Fruit fly (Drosophila melanogaster) whole organism, prepupa: ENCODE results near the gene Bap111.

Experiments
- CG10631 ChIP-seq: fragments of 200-800 bp; sonication (Bioruptor generic); optimal IDR thresholded peaks from 2 replicates; lab custom pipeline; 2016; ENCODE audit warnings: missing biosample characterization, missing genetic modification characterization
- CG11294 ChIP-seq: fragments of 200-800 bp; sonication (Bioruptor generic); IDR thresholded peaks from 2 replicates; pipeline ENCODE4 v1.3.6; 2022; ENCODE audit warnings: missing biosample characterization, missing genetic modification characterization
- CG11762 ChIP-seq: fragments of 200-800 bp; sonication (Bioruptor generic); optimal IDR thresholded peaks from 3 replicates; lab custom pipeline; 2016; ENCODE audit warnings: missing biosample characterization, missing genetic modification characterization; ENCODE audit not compliant: insufficient read depth
- CG11902 ChIP-seq: fragments of 200-800 bp; sonication (Bioruptor generic); optimal IDR thresholded peaks from 3 replicates; lab custom pipeline; 2016; ENCODE audit warnings: missing biosample characterization, missing genetic modification characterization
- CG15336 ChIP-seq: fragments of 200-800 bp; sonication (Bioruptor generic); IDR thresholded peaks from 2 replicates; pipeline ENCODE4 v1.3.6; 2022; ENCODE audit warnings: missing biosample characterization, missing genetic modification characterization
- CG31627 ChIP-seq: fragments of 200-800 bp; sonication (Bioruptor generic); optimal IDR thresholded peaks from 3 replicates; lab custom pipeline; 2016; ENCODE audit warnings: missing biosample characterization, missing genetic modification characterization
- CG34406 ChIP-seq: fragments of 200-800 bp; sonication (Bioruptor generic); optimal IDR thresholded peaks from 3 replicates; lab custom pipeline; 2016; ENCODE audit warnings: missing biosample characterization, missing genetic modification characterization
- CG3919 ChIP-seq: fragments of 200-800 bp; sonication (Bioruptor generic); optimal IDR thresholded peaks from 3 replicates; lab custom pipeline; 2016; ENCODE audit warnings: missing biosample characterization, missing genetic modification characterization
- CG6163 ChIP-seq: fragments of 200-800 bp; sonication (Bioruptor generic); IDR thresholded peaks from 3 replicates; pipeline ENCODE4 v1.3.6; 2022; ENCODE audit warnings: missing biosample characterization, missing genetic modification characterization
- CG6792 ChIP-seq: fragments of 200-800 bp; sonication (Bioruptor generic); optimal IDR thresholded peaks from 3 replicates; lab custom pipeline; 2016; ENCODE audit warnings: missing biosample characterization, missing genetic modification characterization
- CG6808 ChIP-seq: fragments of 200-800 bp; sonication (Bioruptor generic); optimal IDR thresholded peaks from 3 replicates; lab custom pipeline; 2017; ENCODE audit warnings: missing biosample characterization, missing genetic modification characterization, mild to moderate bottlenecking, moderate library complexity, missing genetic modification reagents
- CG7368 ChIP-seq: fragments of 200-800 bp; sonication (Bioruptor generic); optimal IDR thresholded peaks from 3 replicates; lab custom pipeline; 2016; ENCODE audit warnings: missing biosample characterization, missing genetic modification characterization
- CG9139 ChIP-seq: fragments of 200-800 bp; sonication (Bioruptor generic); optimal IDR thresholded peaks from 3 replicates; lab custom pipeline; 2017; ENCODE audit warnings: missing biosample characterization, mild to moderate bottlenecking, missing genetic modification characterization
- Eip75B ChIP-seq: fragments of 200-800 bp; sonication (Bioruptor generic); optimal IDR thresholded peaks from 3 replicates; lab custom pipeline; 2016; ENCODE audit warnings: missing biosample characterization, missing genetic modification characterization
- Eip78C ChIP-seq: fragments of 200-800 bp; sonication (Bioruptor generic); peaks from one replicate; lab custom pipeline; 2016; ENCODE audit warnings: missing biosample characterization, missing genetic modification characterization
- Eip93F ChIP-seq: fragments of 200-800 bp; sonication (Bioruptor generic); optimal IDR thresholded peaks from 2 replicates; lab custom pipeline; 2016; ENCODE audit warnings: missing biosample characterization, mild to moderate bottlenecking, missing genetic modification characterization
- Ets21C ChIP-seq: fragments of 200-800 bp; sonication (Bioruptor generic); optimal IDR thresholded peaks from 3 replicates; lab custom pipeline; 2016; ENCODE audit warnings: missing biosample characterization, missing genetic modification characterization
- Gug ChIP-seq: fragments of 200-800 bp; sonication (Bioruptor generic); IDR thresholded peaks from 2 replicates; pipeline ENCODE4 v1.3.6; 2022; ENCODE audit warnings: missing biosample characterization, missing genetic modification characterization
- Hr39 ChIP-seq: fragments of 200-800 bp; sonication (Bioruptor generic); optimal IDR thresholded peaks from 2 replicates; lab custom pipeline; 2016; ENCODE audit warnings: missing biosample characterization, missing genetic modification characterization
- Hr4 ChIP-seq: fragments of 200-800 bp; sonication (Bioruptor generic); optimal IDR thresholded peaks from 3 replicates; lab custom pipeline; 2016; ENCODE audit warnings: missing biosample characterization, missing genetic modification characterization
- Met ChIP-seq: fragments of 200-800 bp; sonication (Bioruptor generic); optimal IDR thresholded peaks from 3 replicates; lab custom pipeline; 2016; ENCODE audit warnings: missing biosample characterization, missing genetic modification characterization
- OdsH ChIP-seq: fragments of 200-800 bp; sonication (Bioruptor generic); optimal IDR thresholded peaks from 3 replicates; lab custom pipeline; 2016; ENCODE audit warnings: missing biosample characterization, missing genetic modification characterization
- Sox14 ChIP-seq: fragments of 200-800 bp; sonication (Bioruptor generic); optimal IDR thresholded peaks from 3 replicates; lab custom pipeline; 2016; ENCODE audit warnings: missing biosample characterization, missing genetic modification characterization
- dac ChIP-seq: fragments of 200-800 bp; sonication (Bioruptor generic); optimal IDR thresholded peaks from 2 replicates; lab custom pipeline; 2017; ENCODE audit warnings: missing biosample characterization, mild to moderate bottlenecking, missing genetic modification characterization
- eg ChIP-seq: fragments of 200-800 bp; sonication (Bioruptor generic); IDR thresholded peaks from 3 replicates; pipeline ENCODE4 v1.3.6; 2022; ENCODE audit warnings: missing biosample characterization, missing genetic modification characterization
- esn ChIP-seq: fragments of 200-800 bp; sonication (Bioruptor generic); optimal IDR thresholded peaks from 2 replicates; lab custom pipeline; 2016; ENCODE audit warnings: missing biosample characterization, mild to moderate bottlenecking, missing genetic modification characterization, moderate library complexity
- fd59A ChIP-seq: fragments of 200-800 bp; sonication (Bioruptor generic); optimal IDR thresholded peaks from 2 replicates; lab custom pipeline; 2017; ENCODE audit warnings: missing biosample characterization, mild to moderate bottlenecking, missing genetic modification characterization, missing genetic modification reagents
- net ChIP-seq: fragments of 200-800 bp; sonication (Bioruptor generic); optimal IDR thresholded peaks from 3 replicates; lab custom pipeline; 2016; ENCODE audit warnings: missing biosample characterization, missing genetic modification characterization
- pdm3 ChIP-seq: fragments of 200-800 bp; sonication (Bioruptor generic); optimal IDR thresholded peaks from 3 replicates; lab custom pipeline; 2016; ENCODE audit warnings: missing biosample characterization, missing genetic modification characterization
- salr ChIP-seq, 2 experiments: fragments of 200-800 bp; sonication (Bioruptor generic); optimal IDR thresholded peaks; 3 replicates each; lab custom pipeline; 2016 to 2018; ENCODE audit warnings: missing biosample characterization in 2 of 2, missing genetic modification characterization in 2 of 2, mild to moderate bottlenecking in 1 of 2
- svp ChIP-seq: fragments of 200-800 bp; sonication (Bioruptor generic); peaks from one replicate; lab custom pipeline; 2016; ENCODE audit warnings: missing biosample characterization, missing genetic modification characterization
- topi ChIP-seq: fragments of 200-800 bp; sonication (Bioruptor generic); optimal IDR thresholded peaks from 3 replicates; lab custom pipeline; 2016; ENCODE audit warnings: missing biosample characterization, missing genetic modification characterization

Bap111 gene

DNA sequence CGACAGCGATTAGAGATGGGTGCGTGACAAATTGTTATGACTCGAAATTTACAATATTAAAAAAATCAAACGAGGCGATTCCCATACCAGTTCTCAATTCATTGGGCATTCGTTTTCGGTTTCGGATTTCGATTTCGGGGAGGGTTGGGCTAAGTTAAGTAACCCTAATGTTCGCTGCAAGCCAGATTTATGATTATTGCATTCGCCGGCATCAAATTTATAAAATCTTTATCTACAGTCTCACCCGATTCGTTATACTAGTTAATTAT is 21.2 kb upstream of the Bap111 start:
- TF ChIP-seq fd59A (GFP tag; lab: Kevin White, UChicago) (no peak), CG15336 (GFP tag; lab: Robert Waterston, UW) (no peak), net (GFP tag; lab: Kevin White, UChicago) (no peak), Ets21C (GFP tag; lab: Kevin White, UChicago) (no peak), CG10631 (GFP tag; lab: Kevin White, UChicago) (no peak)

DNA sequence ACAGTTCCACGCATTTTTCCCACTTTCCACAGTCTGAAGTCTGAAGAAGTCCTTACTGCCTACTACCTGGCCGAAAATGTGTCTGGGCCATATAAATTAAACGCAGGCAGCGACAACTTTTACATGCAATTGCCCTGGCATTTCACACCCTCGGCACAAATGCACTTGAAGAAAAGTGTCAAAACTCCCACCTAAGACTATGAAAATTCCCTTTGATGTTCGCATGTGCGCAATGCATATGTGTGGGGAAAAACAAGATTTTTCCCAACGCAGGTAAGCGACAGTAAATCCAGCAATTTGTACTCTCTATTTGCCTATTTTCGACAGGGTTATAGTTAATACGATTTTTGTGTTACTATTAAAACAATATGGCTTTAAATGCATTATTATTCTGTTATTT is 19.7 kb upstream of the Bap111 start:
- TF ChIP-seq Sox14 (GFP tag; lab: Kevin White, UChicago), result no peak
- TF ChIP-seq Hr39, result no peak
- TF ChIP-seq svp (GFP tag; lab: Kevin White, UChicago), result no peak
- TF ChIP-seq OdsH (GFP tag; lab: Kevin White, UChicago), result no peak
- TF ChIP-seq Eip75B (GFP tag; lab: Kevin White, UChicago), result no peak
- TF ChIP-seq Eip93F (GFP tag; lab: Kevin White, UChicago), result no peak
- no peak for TF ChIP-seq CG11762 (GFP tag; lab: Kevin White, UChicago)
- TF ChIP-seq CG9139, result no peak
- no peak for TF ChIP-seq eg (GFP tag; lab: Robert Waterston, UW)
- TF ChIP-seq pdm3 (GFP tag; lab: Kevin White, UChicago), result no peak
- TF ChIP-seq Gug (GFP tag; lab: Robert Waterston, UW), result no peak
- no peak for TF ChIP-seq CG34406 (GFP tag; lab: Kevin White, UChicago)
- no peak for TF ChIP-seq CG3919 (GFP tag; lab: Kevin White, UChicago)
- no peak for TF ChIP-seq dac (GFP tag; lab: Kevin White, UChicago)

DNA sequence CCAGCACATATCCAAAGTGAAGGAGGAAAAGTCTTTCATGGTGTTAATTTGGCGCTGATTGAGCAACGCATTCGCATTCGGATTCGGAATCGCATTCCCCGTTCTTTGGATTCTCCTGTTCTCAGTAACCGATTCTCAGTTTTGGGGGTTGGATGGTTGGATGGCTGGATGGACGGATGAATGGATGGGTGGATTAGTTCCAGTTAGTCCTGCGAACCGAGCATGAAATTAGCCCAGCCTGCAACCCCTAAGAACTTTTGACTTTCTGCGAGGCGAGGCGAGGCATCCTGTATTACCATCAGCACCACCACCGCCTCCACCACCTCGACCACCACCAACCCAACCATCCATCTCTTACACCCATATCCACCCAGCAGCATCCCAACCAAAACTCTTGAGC is 18.9 kb upstream of the Bap111 start:
- TF ChIP-seq pdm3 (GFP tag; lab: Kevin White, UChicago) (no peak), CG9139 (no peak), Gug (GFP tag; lab: Robert Waterston, UW) (no peak), esn (GFP tag; lab: Kevin White, UChicago) (no peak), Eip75B (GFP tag; lab: Kevin White, UChicago) (no peak), Hr4 (GFP tag; lab: Kevin White, UChicago) (no peak), CG11294 (no peak), dac (GFP tag; lab: Kevin White, UChicago) (no peak), svp (GFP tag; lab: Kevin White, UChicago) (no peak), salr (GFP tag; optimal IDR thresholded peaks at IDR 0.05; lab: Kevin White, UChicago) (no peak), topi (GFP tag; lab: Kevin White, UChicago) (no peak), eg (GFP tag; lab: Robert Waterston, UW) (no peak), CG6792 (GFP tag; lab: Kevin White, UChicago) (no peak), CG7368 (no peak), Met (GFP tag; lab: Kevin White, UChicago) (no peak), CG15336 (GFP tag; lab: Robert Waterston, UW) (no peak), CG11902 (GFP tag; lab: Kevin White, UChicago) (no peak), Sox14 (GFP tag; lab: Kevin White, UChicago) (no peak), CG31627 (no peak), CG6808 (GFP tag; lab: Kevin White, UChicago) (no peak)

DNA sequence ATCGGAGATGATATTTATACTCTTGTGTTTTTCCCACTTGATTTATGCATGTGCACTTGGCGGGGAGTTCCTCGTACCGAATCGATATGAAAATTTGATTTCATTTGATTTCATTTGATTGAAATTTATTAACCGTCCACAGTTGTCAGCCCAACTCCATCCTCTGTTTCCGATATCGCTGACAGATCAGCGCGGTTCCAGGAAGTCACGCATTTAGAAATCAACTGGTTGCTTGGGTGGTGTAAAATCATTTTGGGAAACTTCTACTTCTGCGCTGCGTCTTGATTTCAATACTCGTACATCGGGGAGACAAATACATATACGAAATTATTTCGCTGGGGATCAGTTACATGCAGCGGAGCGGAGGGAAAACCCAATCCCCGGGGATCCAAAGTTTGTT is 17.6 kb upstream of the Bap111 start:
- TF ChIP-seq fd59A (GFP tag; lab: Kevin White, UChicago) (no peak), Hr39 (no peak), OdsH (GFP tag; lab: Kevin White, UChicago) (no peak)

DNA sequence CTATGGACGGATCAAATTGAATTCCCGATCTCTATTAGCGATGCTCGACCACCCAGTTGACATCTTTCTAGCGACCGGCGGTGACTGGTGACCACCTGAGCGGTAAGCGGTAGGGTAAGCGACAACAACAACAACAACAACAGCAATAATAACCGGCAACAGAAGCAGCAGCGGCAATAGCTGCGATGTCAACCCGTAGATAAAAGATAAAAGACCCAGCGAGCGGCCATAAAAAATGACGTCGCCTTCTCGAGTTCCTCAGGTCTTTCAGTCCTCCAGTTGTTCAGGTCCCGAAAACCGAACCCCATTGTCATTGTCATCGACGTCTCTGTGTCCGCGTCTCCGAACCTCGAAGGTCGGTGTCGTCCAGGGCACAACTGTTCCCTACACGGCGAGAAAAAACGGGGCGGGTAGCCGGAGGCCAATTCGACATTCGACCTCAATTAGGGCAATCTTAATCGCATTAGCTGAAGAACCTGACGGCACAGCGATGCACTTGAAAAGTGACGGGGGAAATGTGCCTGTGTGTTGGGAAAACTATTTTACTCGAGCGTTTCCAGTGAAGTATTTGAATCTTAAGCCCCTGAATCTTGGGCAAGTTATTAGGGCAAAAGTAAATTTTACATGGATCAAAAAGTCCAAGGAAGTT is 16.4 kb upstream of the Bap111 start:
- no peak for TF ChIP-seq Sox14 (GFP tag; lab: Kevin White, UChicago)
- no peak for TF ChIP-seq CG10631 (GFP tag; lab: Kevin White, UChicago)
- no peak for TF ChIP-seq pdm3 (GFP tag; lab: Kevin White, UChicago)
- no peak for TF ChIP-seq CG6163 (GFP tag; lab: Robert Waterston, UW)
- TF ChIP-seq CG3919 (GFP tag; lab: Kevin White, UChicago), result no peak
- TF ChIP-seq CG7368, result no peak
- TF ChIP-seq Eip78C (GFP tag; lab: Kevin White, UChicago), result no peak
- no peak for TF ChIP-seq eg (GFP tag; lab: Robert Waterston, UW)
- TF ChIP-seq, all 60 proteins: peak for 0
